Fruit fly (Drosophila melanogaster): Measurements from ENCODE around the gene dop.

Gene dop

dm6 chr3L:15563058-15563850 lies 2.6 kb upstream of the dop start, which contains the start of the genes CG7739 and SCCRO (continued):
- TF ChIP-seq Vsx2 (GFP tag; optimal IDR thresholded peaks at IDR 0.05; ENCODE audit: partially characterized antibody) (no peak), fru (GFP tag; optimal IDR thresholded peaks at IDR 0.05) (peak; percentile 3), HLH106 (tag; optimal IDR thresholded peaks at IDR 0.05) (peak; percentile 70), lola (GFP tag; optimal IDR thresholded peaks at IDR 0.05) (no peak), Mio (GFP tag; optimal IDR thresholded peaks at IDR 0.05) (no peak), pan (optimal IDR thresholded peaks at IDR 0.05) (no peak), brk (GFP tag; optimal IDR thresholded peaks at IDR 0.05) (no peak), Abd-B (GFP tag; optimal IDR thresholded peaks at IDR 0.05) (no peak), h (GFP tag; optimal IDR thresholded peaks at IDR 0.05) (peak; percentile 26), GATAd (GFP tag; optimal IDR thresholded peaks at IDR 0.05) (no peak), Myc (optimal IDR thresholded peaks at IDR 0.05) (no peak), Hr78 (GFP tag; optimal IDR thresholded peaks at IDR 0.05) (no peak), CrebA (GFP tag; optimal IDR thresholded peaks at IDR 0.05; ENCODE audit: borderline replicate concordance) (no peak), ey (GFP tag; optimal IDR thresholded peaks at IDR 0.05) (no peak), Hr83 (GFP tag; optimal IDR thresholded peaks at IDR 0.05; ENCODE audit: poor library complexity, severe bottlenecking) (peak; percentile 90)

dm6 chr3L:15563851-15564106 lies 2.0 kb upstream of the dop start:
- no peak for TF ChIP-seq Hr83 (GFP tag; optimal IDR thresholded peaks at IDR 0.05; ENCODE audit: poor library complexity, severe bottlenecking)
- no peak for TF ChIP-seq N (GFP tag; optimal IDR thresholded peaks at IDR 0.05)
- no peak for TF ChIP-seq jim (GFP tag; optimal IDR thresholded peaks at IDR 0.05)
- TF ChIP-seq CrebA (GFP tag; optimal IDR thresholded peaks at IDR 0.05; ENCODE audit: borderline replicate concordance), result no peak

- TF ChIP-seq lola (GFP tag; optimal IDR thresholded peaks at IDR 0.05) (no peak), jim (GFP tag; optimal IDR thresholded peaks at IDR 0.05) (peak; percentile 28), CG32264 (GFP tag; optimal IDR thresholded peaks at IDR 0.05) (peak; percentile 32), dsf (GFP tag; optimal IDR thresholded peaks at IDR 0.05; ENCODE audit: borderline replicate concordance) (no peak), Jra (GFP tag; optimal IDR thresholded peaks at IDR 0.05) (no peak), Hr83 (GFP tag; optimal IDR thresholded peaks at IDR 0.05; ENCODE audit: poor library complexity, severe bottlenecking) (peak; percentile 90), br (GFP tag; optimal IDR thresholded peaks at IDR 0.05) (peak; percentile 47), rgr (GFP tag; optimal IDR thresholded peaks at IDR 0.05) (peak; percentile 68), OdsH (GFP tag; optimal IDR thresholded peaks at IDR 0.05) (peak; percentile 19), Dif (GFP tag; optimal IDR thresholded peaks at IDR 0.05; ENCODE audit: partially characterized antibody) (no peak), psq (GFP tag; optimal IDR thresholded peaks at IDR 0.05) (peak; percentile 66), Rel (GFP tag; optimal IDR thresholded peaks at IDR 0.05) (peak; percentile 36), Rel (tag; optimal IDR thresholded peaks at IDR 0.05) (no peak), h (GFP tag; optimal IDR thresholded peaks at IDR 0.05) (peak; percentile 66), Vsx2 (GFP tag; optimal IDR thresholded peaks at IDR 0.05; ENCODE audit: partially characterized antibody) (no peak), CrebA (GFP tag; optimal IDR thresholded peaks at IDR 0.05; ENCODE audit: borderline replicate concordance) (no peak), Sp1 (GFP tag; optimal IDR thresholded peaks at IDR 0.05) (peak; percentile 55)
These were observed 707 bp downstream of the dop start for dm6 chr3L:15566484-15566955.

- TF ChIP-seq OdsH (GFP tag; optimal IDR thresholded peaks at IDR 0.05) (no peak), Rel (GFP tag; optimal IDR thresholded peaks at IDR 0.05) (no peak), Rel (tag; optimal IDR thresholded peaks at IDR 0.05) (peak; percentile 77)
These were observed 2.9 kb downstream of the dop start for dm6 chr3L:15568748-15569147.

- no peak for TF ChIP-seq psq (GFP tag; optimal IDR thresholded peaks at IDR 0.05)
- TF ChIP-seq OdsH (GFP tag; optimal IDR thresholded peaks at IDR 0.05), result no peak
- no peak for TF ChIP-seq tai (GFP tag; optimal IDR thresholded peaks at IDR 0.05)
- TF ChIP-seq Dif (GFP tag; optimal IDR thresholded peaks at IDR 0.05; ENCODE audit: partially characterized antibody), result no peak
- no peak for TF ChIP-seq rgr (GFP tag; optimal IDR thresholded peaks at IDR 0.05)
- no peak for TF ChIP-seq Hnf4 (GFP tag; optimal IDR thresholded peaks at IDR 0.05)
- no peak for TF ChIP-seq GATAd (GFP tag; optimal IDR thresholded peaks at IDR 0.05)
- TF ChIP-seq lola (GFP tag; optimal IDR thresholded peaks at IDR 0.05), result no peak
- no peak for TF ChIP-seq Jra (GFP tag; optimal IDR thresholded peaks at IDR 0.05)
These were observed 4.8 kb downstream of the dop start for dm6 chr3L:15570571-15570970.
